Worm (Caenorhabditis elegans) whole organism, L2 larva: Measurements from ENCODE around the gene F55A4.3.

Experiments used
- aly-2 ChIP-seq: fragments of 150-350 bp; optimal IDR thresholded peaks from 2 replicates; lab custom pipeline; 2014; ENCODE audit warnings: missing biosample characterization, missing genetic modification characterization
- ztf-1 ChIP-seq: fragments of 200-800 bp; sonication (Bioruptor generic); conservative IDR thresholded peaks from 2 replicates; pipeline ENCODE4 v1.3.6; 2022; ENCODE audit warnings: missing genetic modification characterization, missing compliant biosample characterization

- no peak for TF ChIP-seq aly-2 (tag; lab: Kevin White, UChicago)
- TF ChIP-seq ztf-1 (GFP tag; lab: Robert Waterston, UW) = no peak
These were observed 35.8 kb upstream of the F55A4.3 start for ce11 chrX:1060705-1061104.
